Fruit fly (Drosophila melanogaster): ENCODE measurements around the gene Abcd3.

- no peak for TF ChIP-seq toe (GFP tag; optimal IDR thresholded peaks at IDR 0.05)
- no peak for TF ChIP-seq CG5204 (GFP tag; optimal IDR thresholded peaks at IDR 0.05)
- TF ChIP-seq ovo (GFP tag; optimal IDR thresholded peaks at IDR 0.05), result no peak
- TF ChIP-seq CG7045 (GFP tag; optimal IDR thresholded peaks at IDR 0.05), result no peak
- TF ChIP-seq CG14711 (tag; optimal IDR thresholded peaks at IDR 0.05), result no peak
- TF ChIP-seq CG33017 (tag; optimal IDR thresholded peaks at IDR 0.05), result no peak
Measured at dm6 chrX:19701611-19702010, 49.0 kb upstream of the Abcd3 start, which contains the start of gene Tcs4.

All from whole organism, adult.